Fruit fly (Drosophila melanogaster) whole organism, prepupa: ENCODE results near the gene Dpck.

Source experiments
- CG10631 ChIP-seq: fragments of 200-800 bp; sonication (Bioruptor generic); optimal IDR thresholded peaks from 2 replicates; lab custom pipeline; 2016; ENCODE audit warnings: missing biosample characterization, missing genetic modification characterization
- CG10669 ChIP-seq: fragments of 200-800 bp; sonication (Bioruptor generic); optimal IDR thresholded peaks from 3 replicates; lab custom pipeline; 2018; ENCODE audit warnings: missing biosample characterization, mild to moderate bottlenecking, missing genetic modification characterization, moderate library complexity
- CG11294 ChIP-seq: fragments of 200-800 bp; sonication (Bioruptor generic); IDR thresholded peaks from 2 replicates; pipeline ENCODE4 v1.3.6; 2022; ENCODE audit warnings: missing biosample characterization, missing genetic modification characterization
- CG15336 ChIP-seq: fragments of 200-800 bp; sonication (Bioruptor generic); IDR thresholded peaks from 2 replicates; pipeline ENCODE4 v1.3.6; 2022; ENCODE audit warnings: missing biosample characterization, missing genetic modification characterization
- CG1621 ChIP-seq: fragments of 200-800 bp; sonication (Bioruptor generic); optimal IDR thresholded peaks from 3 replicates; lab custom pipeline; 2018; ENCODE audit warnings: missing biosample characterization, mild to moderate bottlenecking, missing genetic modification characterization
- CG16779 ChIP-seq: fragments of 200-800 bp; sonication (Bioruptor generic); optimal IDR thresholded peaks from 3 replicates; lab custom pipeline; 2017; ENCODE audit warnings: missing biosample characterization, mild to moderate bottlenecking, missing genetic modification characterization
- CG3032 ChIP-seq: fragments of 200-800 bp; optimal IDR thresholded peaks from 2 replicates; lab custom pipeline; 2019; ENCODE audit warnings: missing biosample characterization, mild to moderate bottlenecking, missing genetic modification characterization, moderate library complexity
- CG32006 ChIP-seq: fragments of 200-800 bp; sonication (Bioruptor generic); optimal IDR thresholded peaks from 3 replicates; lab custom pipeline; 2017; ENCODE audit warnings: missing biosample characterization, mild to moderate bottlenecking, missing genetic modification characterization
- CG34406 ChIP-seq: fragments of 200-800 bp; sonication (Bioruptor generic); optimal IDR thresholded peaks from 3 replicates; lab custom pipeline; 2016; ENCODE audit warnings: missing biosample characterization, missing genetic modification characterization
- CG4318 ChIP-seq: fragments of 200-800 bp; sonication (Bioruptor generic); optimal IDR thresholded peaks from 3 replicates; lab custom pipeline; 2017; ENCODE audit warnings: missing biosample characterization, mild to moderate bottlenecking, missing genetic modification characterization
- CG6163 ChIP-seq: fragments of 200-800 bp; sonication (Bioruptor generic); IDR thresholded peaks from 3 replicates; pipeline ENCODE4 v1.3.6; 2022; ENCODE audit warnings: missing biosample characterization, missing genetic modification characterization
- CG6276 ChIP-seq: fragments of 200-800 bp; sonication (Bioruptor generic); optimal IDR thresholded peaks from 2 replicates; lab custom pipeline; 2017; ENCODE audit warnings: missing biosample characterization, mild to moderate bottlenecking, missing genetic modification characterization
- CG6808 ChIP-seq: fragments of 200-800 bp; sonication (Bioruptor generic); optimal IDR thresholded peaks from 3 replicates; lab custom pipeline; 2017; ENCODE audit warnings: missing biosample characterization, missing genetic modification characterization, mild to moderate bottlenecking, moderate library complexity, missing genetic modification reagents
- CG6854 ChIP-seq: fragments of 200-800 bp; sonication (Bioruptor generic); optimal IDR thresholded peaks from 2 replicates; lab custom pipeline; 2017; ENCODE audit warnings: missing biosample characterization, mild to moderate bottlenecking, missing genetic modification characterization
- CG8319 ChIP-seq: fragments of 200-800 bp; sonication (Bioruptor generic); optimal IDR thresholded peaks from 3 replicates; lab custom pipeline; 2016; ENCODE audit warnings: missing biosample characterization, missing genetic modification characterization
- CG8632 ChIP-seq: fragments of 200-800 bp; sonication (Bioruptor generic); optimal IDR thresholded peaks from 3 replicates; lab custom pipeline; 2016; ENCODE audit warnings: missing biosample characterization, missing genetic modification characterization
- Eip78C ChIP-seq: fragments of 200-800 bp; sonication (Bioruptor generic); peaks from one replicate; lab custom pipeline; 2016; ENCODE audit warnings: missing biosample characterization, missing genetic modification characterization
- Eip93F ChIP-seq: fragments of 200-800 bp; sonication (Bioruptor generic); optimal IDR thresholded peaks from 2 replicates; lab custom pipeline; 2016; ENCODE audit warnings: missing biosample characterization, mild to moderate bottlenecking, missing genetic modification characterization
- Ets21C ChIP-seq: fragments of 200-800 bp; sonication (Bioruptor generic); optimal IDR thresholded peaks from 3 replicates; lab custom pipeline; 2016; ENCODE audit warnings: missing biosample characterization, missing genetic modification characterization
- Hr38 ChIP-seq: sonication (Bioruptor generic); optimal IDR thresholded peaks from 2 replicates; lab custom pipeline; 2016; ENCODE audit warnings: missing biosample characterization, missing genetic modification characterization
- Hr39 ChIP-seq: fragments of 200-800 bp; sonication (Bioruptor generic); optimal IDR thresholded peaks from 2 replicates; lab custom pipeline; 2016; ENCODE audit warnings: missing biosample characterization, missing genetic modification characterization
- Lpt ChIP-seq: fragments of 200-800 bp; sonication (Bioruptor generic); optimal IDR thresholded peaks from 3 replicates; lab custom pipeline; 2016; ENCODE audit warnings: missing biosample characterization, missing genetic modification characterization
- Smox ChIP-seq: fragments of 200-800 bp; sonication (Bioruptor generic); optimal IDR thresholded peaks from 3 replicates; lab custom pipeline; 2016; ENCODE audit warnings: missing biosample characterization, missing genetic modification characterization
- Sox102F ChIP-seq: fragments of 200-800 bp; sonication (Bioruptor generic); optimal IDR thresholded peaks from 2 replicates; lab custom pipeline; 2016; ENCODE audit warnings: missing biosample characterization, mild to moderate bottlenecking, missing genetic modification characterization
- Sox14 ChIP-seq: fragments of 200-800 bp; sonication (Bioruptor generic); optimal IDR thresholded peaks from 3 replicates; lab custom pipeline; 2016; ENCODE audit warnings: missing biosample characterization, missing genetic modification characterization
- achi ChIP-seq: fragments of 200-800 bp; sonication (Bioruptor generic); optimal IDR thresholded peaks from 3 replicates; lab custom pipeline; 2016; ENCODE audit warnings: missing biosample characterization, missing genetic modification characterization
- dac ChIP-seq: fragments of 200-800 bp; sonication (Bioruptor generic); optimal IDR thresholded peaks from 2 replicates; lab custom pipeline; 2017; ENCODE audit warnings: missing biosample characterization, mild to moderate bottlenecking, missing genetic modification characterization
- eg ChIP-seq: fragments of 200-800 bp; sonication (Bioruptor generic); IDR thresholded peaks from 3 replicates; pipeline ENCODE4 v1.3.6; 2022; ENCODE audit warnings: missing biosample characterization, missing genetic modification characterization
- esn ChIP-seq: fragments of 200-800 bp; sonication (Bioruptor generic); optimal IDR thresholded peaks from 2 replicates; lab custom pipeline; 2016; ENCODE audit warnings: missing biosample characterization, mild to moderate bottlenecking, missing genetic modification characterization, moderate library complexity
- fd85E ChIP-seq: fragments of 200-800 bp; sonication (Bioruptor generic); optimal IDR thresholded peaks from 3 replicates; lab custom pipeline; 2016; ENCODE audit warnings: missing biosample characterization, missing genetic modification characterization
- net ChIP-seq: fragments of 200-800 bp; sonication (Bioruptor generic); optimal IDR thresholded peaks from 3 replicates; lab custom pipeline; 2016; ENCODE audit warnings: missing biosample characterization, missing genetic modification characterization
- pdm3 ChIP-seq: fragments of 200-800 bp; sonication (Bioruptor generic); optimal IDR thresholded peaks from 3 replicates; lab custom pipeline; 2016; ENCODE audit warnings: missing biosample characterization, missing genetic modification characterization
- salr ChIP-seq, 2 experiments: fragments of 200-800 bp; sonication (Bioruptor generic); optimal IDR thresholded peaks; 3 replicates each; lab custom pipeline; 2016 to 2018; ENCODE audit warnings: missing biosample characterization in 2 of 2, missing genetic modification characterization in 2 of 2, mild to moderate bottlenecking in 1 of 2
- svp ChIP-seq: fragments of 200-800 bp; sonication (Bioruptor generic); peaks from one replicate; lab custom pipeline; 2016; ENCODE audit warnings: missing biosample characterization, missing genetic modification characterization

Gene Dpck

dm6 chr3R:7076293-7076981 is 5.5 kb upstream of the Dpck start (continued):
- TF ChIP-seq CG8632 (no peak), eg (GFP tag; lab: Robert Waterston, UW) (no peak)

dm6 chr3R:7079718-7080117 is 2.3 kb upstream of the Dpck start:
- TF ChIP-seq CG10631 (GFP tag; lab: Kevin White, UChicago) (no peak), Eip78C (peak; percentile 29), CG8319 (GFP tag; lab: Kevin White, UChicago) (no peak), CG6163 (GFP tag; lab: Robert Waterston, UW) (0 out of 3 replicates have a peak, but pooled peaks have one; percentile 15), Eip93F (GFP tag; lab: Kevin White, UChicago) (no peak)

dm6 chr3R:7080157-7080916 is 1.6 kb upstream of the Dpck start, which contains the start of gene Ref1:
Ref1 (minus strand) TSS chr3R:7080387.
- peak; percentile 15 for TF ChIP-seq Eip78C
- TF ChIP-seq CG6854, result no peak
- no peak for TF ChIP-seq CG11294 (GFP tag; lab: Robert Waterston, UW)
- TF ChIP-seq CG1621 (tag; lab: Kevin White, UChicago), result no peak
- TF ChIP-seq Hr39, result no peak
- no peak for TF ChIP-seq CG16779
- no peak for TF ChIP-seq esn (GFP tag; lab: Kevin White, UChicago)
- no peak for TF ChIP-seq CG32006
- TF ChIP-seq fd85E, result no peak

- peak; percentile 88 for TF ChIP-seq svp (GFP tag; lab: Kevin White, UChicago)
- no peak for TF ChIP-seq CG10631 (GFP tag; lab: Kevin White, UChicago)
- no peak for TF ChIP-seq CG10669 (GFP tag; lab: Kevin White, UChicago)
Observed at dm6 chr3R:7083750-7084149, 1.8 kb downstream of the Dpck start.

- TF ChIP-seq Sox14 (GFP tag; lab: Kevin White, UChicago), result peak; percentile 21
- no peak for TF ChIP-seq CG8319 (GFP tag; lab: Kevin White, UChicago)
Observed at dm6 chr3R:7085455-7085854, 3.5 kb downstream of the Dpck start.

- TF ChIP-seq Lpt, result no peak
- peak; percentile 42 for TF ChIP-seq svp (GFP tag; lab: Kevin White, UChicago)
Observed at dm6 chr3R:7085983-7086376, 4.0 kb downstream of the Dpck start, which contains the start of gene Tailor. Tailor (minus strand) TSS chr3R:7086083.

- peak; percentile 62 for TF ChIP-seq net (GFP tag; lab: Kevin White, UChicago)
- TF ChIP-seq eg (GFP tag; lab: Robert Waterston, UW), result peak; percentile 72; the same call in 2 of the 3 replicates
- TF ChIP-seq CG3032, result no peak
- TF ChIP-seq CG15336 (GFP tag; lab: Robert Waterston, UW), result peak; percentile 31; the same call in 1 of the 2 replicates
- TF ChIP-seq CG4318 (GFP tag; lab: Kevin White, UChicago), result no peak
- peak; percentile 76 for TF ChIP-seq Sox102F (GFP tag; lab: Kevin White, UChicago)
- peak; percentile 1 to 14 for TF ChIP-seq salr (GFP tag; optimal IDR thresholded peaks at IDR 0.05; lab: Kevin White, UChicago)
- peak; percentile 19 for TF ChIP-seq CG8319 (GFP tag; lab: Kevin White, UChicago)
- TF ChIP-seq CG34406, result no peak
- no peak for TF ChIP-seq Eip93F (GFP tag; lab: Kevin White, UChicago)
- peak; percentile 54 for TF ChIP-seq CG1621 (tag; lab: Kevin White, UChicago)
- peak; percentile 5 for TF ChIP-seq fd85E
- peak; percentile 12 for TF ChIP-seq Hr39
- peak; percentile 24 for TF ChIP-seq CG16779
- no peak for TF ChIP-seq CG10631 (GFP tag; lab: Kevin White, UChicago)
- no peak for TF ChIP-seq dac (GFP tag; lab: Kevin White, UChicago)
- peak; percentile 8 for TF ChIP-seq CG32006
- TF ChIP-seq Hr38 (GFP tag; lab: Kevin White, UChicago), result no peak
- peak; percentile 59 for TF ChIP-seq CG6808 (GFP tag; lab: Kevin White, UChicago)
- peak; percentile 14 for TF ChIP-seq Smox (GFP tag; lab: Kevin White, UChicago)
- TF ChIP-seq Ets21C (GFP tag; lab: Kevin White, UChicago), result no peak
- peak; percentile 3 for TF ChIP-seq achi (GFP tag; lab: Kevin White, UChicago)
- TF ChIP-seq pdm3, result peak; percentile 46
- TF ChIP-seq CG6276 (GFP tag; lab: Kevin White, UChicago), result peak; percentile 74
Observed at dm6 chr3R:7086377-7087200, 4.6 kb downstream of the Dpck start, which contains the start of gene alphaTub84B. alphaTub84B (plus strand) TSS chr3R:7086599.
